Fruit fly (Drosophila melanogaster): Measurements from ENCODE around the gene CG33644.
A peak's percentile ranks its signal among the peaks of the same experiment; 100 is the strongest.

The CG33644 gene

dm6 chr2L:13549973-13550458 lies 18.1 kb downstream of the CG33644 start, which contains the start of gene kuz (continued):
- TF ChIP-seq CG7556 (GFP tag; optimal IDR thresholded peaks at IDR 0.05) (no peak), H2.0 (GFP tag; IDR thresholded peaks at IDR 0.05) (no peak), CG15514 (GFP tag; optimal IDR thresholded peaks at IDR 0.05) (peak; percentile 19), CG10565 (GFP tag; optimal IDR thresholded peaks at IDR 0.05) (no peak), cad (GFP tag; optimal IDR thresholded peaks at IDR 0.05) (no peak), CG8765 (GFP tag; IDR thresholded peaks at IDR 0.05) (no peak), Bdp1 (GFP tag; optimal IDR thresholded peaks at IDR 0.05) (no peak), CG34422 (GFP tag; IDR thresholded peaks at IDR 0.05) (no peak; the same call in 2 of the 3 replicates), chif (GFP tag; optimal IDR thresholded peaks at IDR 0.05) (no peak), CG30020 (tag; optimal IDR thresholded peaks at IDR 0.05) (no peak), chn (GFP tag; optimal IDR thresholded peaks at IDR 0.05) (no peak), exex (tag; optimal IDR thresholded peaks at IDR 0.05) (no peak), Eip74EF (GFP tag; optimal IDR thresholded peaks at IDR 0.05) (peak in 1 of 2 experiments; percentile 18), sd (tag; optimal IDR thresholded peaks at IDR 0.05) (peak; percentile 63), nau (GFP tag; optimal IDR thresholded peaks at IDR 0.05) (peak; percentile 25), peb (GFP tag; IDR thresholded peaks at IDR 0.05) (peak; percentile 16; the same call in 1 of the 2 replicates), slp2 (GFP tag; optimal IDR thresholded peaks at IDR 0.05) (no peak), tup (GFP tag; optimal IDR thresholded peaks at IDR 0.05) (no peak), Sox102F (GFP tag; optimal IDR thresholded peaks at IDR 0.05) (peak; percentile 14), lov (optimal IDR thresholded peaks at IDR 0.05) (no peak), lov (GFP tag; IDR thresholded peaks at IDR 0.05) (no peak), pros (GFP tag; optimal IDR thresholded peaks at IDR 0.05) (peak; percentile 58), ac (GFP tag; optimal IDR thresholded peaks at IDR 0.05) (no peak), CG3407 (GFP tag; optimal IDR thresholded peaks at IDR 0.05) (no peak), h (optimal IDR thresholded peaks at IDR 0.05) (no peak), Dref (GFP tag; IDR thresholded peaks at IDR 0.05) (no peak), dpn (GFP tag; optimal IDR thresholded peaks at IDR 0.05) (peak in 1 of 2 experiments; percentile 29), btn (GFP tag; optimal IDR thresholded peaks at IDR 0.05) (no peak), CG8924 (tag; optimal IDR thresholded peaks at IDR 0.05) (peak; percentile 56), Optix (GFP tag; IDR thresholded peaks at IDR 0.05) (no peak), CG6654 (GFP tag; optimal IDR thresholded peaks at IDR 0.05) (no peak), Usf (GFP tag; optimal IDR thresholded peaks at IDR 0.05) (no peak), zen2 (GFP tag; IDR thresholded peaks at IDR 0.05; ENCODE audit: partially characterized antibody) (no peak; the same call in 1 of the 3 replicates), CG17361 (GFP tag; IDR thresholded peaks at IDR 0.05) (no peak), CG17186 (GFP tag; optimal IDR thresholded peaks at IDR 0.05) (no peak), esg (GFP tag; conservative IDR thresholded peaks at IDR 0.05) (no peak), wor (GFP tag; IDR thresholded peaks at IDR 0.05) (no peak), CG15696 (tag; optimal IDR thresholded peaks at IDR 0.05) (no peak), Hsf (GFP tag; optimal IDR thresholded peaks at IDR 0.05) (no peak), scrt (GFP tag; optimal IDR thresholded peaks at IDR 0.05) (no peak), ap (GFP tag; IDR thresholded peaks at IDR 0.05) (no peak), CG17912 (GFP tag; optimal IDR thresholded peaks at IDR 0.05) (peak; percentile 47), CG11247 (GFP tag; IDR thresholded peaks at IDR 0.05) (no peak), klu (GFP tag; IDR thresholded peaks at IDR 0.05) (no peak), unpg (GFP tag; optimal IDR thresholded peaks at IDR 0.05) (peak; percentile 18), Chrac-16 (GFP tag; optimal IDR thresholded peaks at IDR 0.05) (no peak), HLHmδ (GFP tag; optimal IDR thresholded peaks at IDR 0.05) (peak; percentile 60), danr (GFP tag; IDR thresholded peaks at IDR 0.05) (no peak), az2 (GFP tag; optimal IDR thresholded peaks at IDR 0.05) (no peak), Antp (GFP tag; optimal IDR thresholded peaks at IDR 0.05) (no peak), fd3F (GFP tag; optimal IDR thresholded peaks at IDR 0.05) (no peak), al (GFP tag; IDR thresholded peaks at IDR 0.05) (no peak)

Measured in whole organism, embryonic.